Fruit fly (Drosophila melanogaster): ENCODE results near the gene CG31676.

- TF ChIP-seq CG2199 (GFP tag; IDR thresholded peaks at IDR 0.05): peak; percentile 64; the same call in 1 of the 3 replicates
- TF ChIP-seq Optix (GFP tag; IDR thresholded peaks at IDR 0.05): no peak
- TF ChIP-seq Bgb (GFP tag; IDR thresholded peaks at IDR 0.05; ENCODE audit: partially characterized antibody): no peak; the same call in 1 of the 2 replicates
- TF ChIP-seq Sin3A (optimal IDR thresholded peaks at IDR 0.05): no peak
- TF ChIP-seq CG18764 (GFP tag; optimal IDR thresholded peaks at IDR 0.05): no peak
- TF ChIP-seq CTCF (GFP tag; optimal IDR thresholded peaks at IDR 0.05): no peak
Observed at dm6 chr2L:20831060-20831459, 9.5 kb upstream of the CG31676 start, which contains the start of gene CG31674.

Data from whole organism, embryonic.